Worm (Caenorhabditis elegans) whole organism, L4 larva: ENCODE measurements around the gene F28C1.1.
A peak's percentile ranks its signal among the peaks of the same experiment; 100 is the strongest.

Experiments
- F44E2.7 ChIP-seq: fragments of 200-800 bp; sonication (Bioruptor generic); IDR thresholded peaks from 2 replicates; pipeline ENCODE4 v2.1.2; 2022; ENCODE audit warnings: missing genetic modification characterization, missing compliant biosample characterization
- F49E8.2 ChIP-seq: sonication (generic microtip); optimal IDR thresholded peaks from 2 replicates; lab custom pipeline; 2016; ENCODE audit warnings: missing compliant biosample characterization, mild to moderate bottlenecking, missing genetic modification characterization, borderline replicate concordance
- Y5F2A.4 ChIP-seq: fragments of 200-800 bp; sonication (Bioruptor generic); optimal IDR thresholded peaks from 2 replicates; lab custom pipeline; 2018; ENCODE audit warnings: mild to moderate bottlenecking, missing genetic modification characterization, missing compliant biosample characterization
- ZK546.5 ChIP-seq, 2 experiments: sonication (generic microtip); optimal IDR thresholded peaks; 2 replicates each; lab custom pipeline; 2017; ENCODE audit warnings: missing biosample characterization in 2 of 2, missing genetic modification characterization in 2 of 2
- aha-1 ChIP-seq: fragments of 150-350 bp; peaks from one replicate; lab custom pipeline; 2014; ENCODE audit warnings: missing biosample characterization, missing genetic modification characterization
- ceh-20 ChIP-seq: fragments of 200-800 bp; sonication (Bioruptor generic); IDR thresholded peaks from 2 replicates; pipeline ENCODE4 v1.3.6; 2022; ENCODE audit warnings: missing genetic modification reagents, missing genetic modification characterization, missing compliant biosample characterization
- dpl-1 ChIP-seq: fragments of 150-350 bp; optimal IDR thresholded peaks from 2 replicates; lab custom pipeline; 2014; ENCODE audit warnings: missing biosample characterization, missing genetic modification reagents, missing genetic modification characterization
- fkh-10 ChIP-seq: fragments of 150-350 bp; optimal IDR thresholded peaks from 2 replicates; lab custom pipeline; 2014; ENCODE audit warnings: missing biosample characterization, missing genetic modification reagents, missing genetic modification characterization
- fos-1 ChIP-seq: fragments of 150-350 bp; optimal IDR thresholded peaks from 2 replicates; lab custom pipeline; 2014; ENCODE audit warnings: missing biosample characterization, missing genetic modification characterization
- gei-8 ChIP-seq: fragments of 200-800 bp; sonication (Bioruptor generic); optimal IDR thresholded peaks from 2 replicates; lab custom pipeline; 2018; ENCODE audit warnings: mild to moderate bottlenecking, missing genetic modification characterization, missing compliant biosample characterization
- hlh-11 ChIP-seq: fragments of 200-800 bp; sonication (Bioruptor generic); optimal IDR thresholded peaks from 2 replicates; lab custom pipeline; 2018; ENCODE audit warnings: mild to moderate bottlenecking, missing genetic modification characterization, missing compliant biosample characterization
- hlh-30 ChIP-seq: sonication (generic microtip); optimal IDR thresholded peaks from 2 replicates; lab custom pipeline; 2017; ENCODE audit warnings: antibody characterized with exemption, mild to moderate bottlenecking, missing genetic modification characterization, missing compliant biosample characterization; ENCODE audit not compliant: insufficient read depth
- lin-38 ChIP-seq: fragments of 200-800 bp; sonication (Bioruptor generic); IDR thresholded peaks from 2 replicates; pipeline ENCODE4 v1.3.6; 2022; ENCODE audit warnings: missing genetic modification reagents, missing genetic modification characterization, missing compliant biosample characterization
- lsy-2 ChIP-seq, 2 experiments: fragments of 150-350 bp in 1 of 2; sonication (generic microtip) in 1 of 2; optimal IDR thresholded peaks; 2 replicates each; lab custom pipeline; 2014 to 2017; ENCODE audit warnings: missing biosample characterization in 2 of 2, missing genetic modification characterization in 2 of 2
- mxl-2 ChIP-seq: fragments of 200-800 bp; sonication (Bioruptor generic); conservative IDR thresholded peaks from 2 replicates; pipeline ENCODE4 v1.3.6; 2022; ENCODE audit warnings: missing genetic modification reagents, missing genetic modification characterization, missing compliant biosample characterization
- nhr-11 ChIP-seq: fragments of 150-350 bp; optimal IDR thresholded peaks from 2 replicates; lab custom pipeline; 2014; ENCODE audit warnings: missing biosample characterization, missing genetic modification characterization
- unc-39 ChIP-seq: sonication (generic microtip); optimal IDR thresholded peaks from 2 replicates; lab custom pipeline; 2017; ENCODE audit warnings: missing biosample characterization, missing genetic modification characterization

Gene F28C1.1

DNA sequence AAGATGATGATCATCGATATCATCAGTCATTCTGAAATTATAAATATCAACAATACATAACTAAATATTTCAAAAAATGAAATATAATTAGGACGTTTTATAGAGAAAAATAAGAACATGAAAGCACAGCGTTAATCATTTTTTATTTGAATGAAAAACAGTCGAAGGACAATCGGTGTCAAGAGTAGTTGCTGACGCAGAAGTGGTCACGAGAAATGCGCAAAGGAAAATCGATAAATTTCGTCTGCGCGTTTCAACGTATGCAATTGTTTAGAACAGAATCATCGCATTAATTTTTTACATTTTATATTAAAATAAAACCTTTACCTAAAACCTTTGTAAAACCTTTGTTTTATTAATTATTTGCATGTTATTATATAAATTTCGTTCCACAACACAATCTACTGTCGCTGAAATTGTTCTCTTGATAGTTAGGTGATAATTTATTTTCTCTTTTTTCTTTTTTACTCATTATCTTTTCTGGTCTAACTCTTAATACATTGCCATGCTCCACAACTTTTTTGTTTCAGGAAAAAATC is 47.2 kb downstream of the F28C1.1 start, which contains the start of the genes W04D2.4 and rbm-25 (continued):
- TF ChIP-seq mxl-2 (GFP tag; lab: Robert Waterston, UW) (no peak), gei-8 (GFP tag; lab: Kevin White, UChicago) (no peak), nhr-11 (tag; lab: Kevin White, UChicago) (no peak), fos-1 (tag; lab: Kevin White, UChicago) (no peak), hlh-11 (peak; percentile 56), F44E2.7 (GFP tag; lab: Robert Waterston, UW) (no peak), hlh-30 (tag; lab: Kevin White, UChicago) (peak; percentile 63), aha-1 (tag; lab: Kevin White, UChicago) (peak; percentile 78), F49E8.2 (tag; lab: Kevin White, UChicago) (no peak), lin-38 (GFP tag; lab: Robert Waterston, UW) (peak; percentile 71), unc-39 (tag; lab: Kevin White, UChicago) (no peak), dpl-1 (GFP tag; lab: Kevin White, UChicago) (peak; percentile 81), ZK546.5 (tag; optimal IDR thresholded peaks at IDR 0.05; lab: Kevin White, UChicago) (no peak), ceh-20 (no peak), lsy-2 (tag; optimal IDR thresholded peaks at IDR 0.05; lab: Kevin White, UChicago) (peak; percentile 4 to 90), Y5F2A.4 (no peak), fkh-10 (GFP tag; lab: Kevin White, UChicago) (peak; percentile 1)
